Fruit fly (Drosophila melanogaster) whole organism, embryonic: ENCODE results near the gene CG15530.

ENCODE experiments used
- CG10565 ChIP-seq: fragments of 200-800 bp; sonication (Bioruptor generic); optimal IDR thresholded peaks from 3 replicates; lab custom pipeline; 2016; ENCODE audit warnings: missing biosample characterization, mild to moderate bottlenecking, missing genetic modification characterization
- CG10979 ChIP-seq: fragments of 200-800 bp; sonication (Bioruptor generic); optimal IDR thresholded peaks from 2 replicates; lab custom pipeline; 2018; ENCODE audit warnings: missing biosample characterization, mild to moderate bottlenecking, missing genetic modification characterization, moderate library complexity
- CG12391 ChIP-seq: fragments of 200-800 bp; sonication (Bioruptor generic); optimal IDR thresholded peaks from 3 replicates; lab custom pipeline; 2018; ENCODE audit warnings: missing biosample characterization, mild to moderate bottlenecking, missing genetic modification characterization, moderate library complexity
- CG13894 ChIP-seq: fragments of 200-800 bp; sonication (Bioruptor generic); optimal IDR thresholded peaks from 3 replicates; lab custom pipeline; 2018; ENCODE audit warnings: missing biosample characterization, mild to moderate bottlenecking, missing genetic modification characterization, moderate library complexity
- CG14014 ChIP-seq: fragments of 200-800 bp; sonication (Bioruptor generic); IDR thresholded peaks from 2 replicates; pipeline ENCODE4 v1.3.6; 2022; ENCODE audit warnings: missing biosample characterization, missing genetic modification characterization
- CG14710 ChIP-seq: fragments of 200-800 bp; sonication (Bioruptor generic); optimal IDR thresholded peaks from 3 replicates; lab custom pipeline; 2019; ENCODE audit warnings: missing biosample characterization, mild to moderate bottlenecking, missing genetic modification characterization, moderate library complexity
- CG1603 ChIP-seq: fragments of 200-800 bp; sonication (Bioruptor generic); optimal IDR thresholded peaks from 2 replicates; lab custom pipeline; 2019; ENCODE audit warnings: missing biosample characterization, mild to moderate bottlenecking, missing genetic modification characterization, moderate library complexity
- CG18619 ChIP-seq: fragments of 200-800 bp; sonication (Bioruptor generic); optimal IDR thresholded peaks from 3 replicates; lab custom pipeline; 2017; ENCODE audit warnings: missing biosample characterization, mild to moderate bottlenecking, missing genetic modification characterization
- CG31388 ChIP-seq: fragments of 200-800 bp; sonication (Bioruptor generic); optimal IDR thresholded peaks from 2 replicates; lab custom pipeline; 2016; ENCODE audit warnings: missing biosample characterization, missing genetic modification characterization
- CG31441 ChIP-seq: fragments of 200-800 bp; sonication (Bioruptor generic); IDR thresholded peaks from 2 replicates; pipeline ENCODE4 v1.3.6; 2022; ENCODE audit warnings: missing biosample characterization, missing genetic modification characterization
- CG32767 ChIP-seq: fragments of 200-800 bp; sonication (Bioruptor generic); IDR thresholded peaks from 2 replicates; pipeline ENCODE4 v1.3.6; 2022; ENCODE audit warnings: missing biosample characterization, missing genetic modification characterization
- CG4424 ChIP-seq: fragments of 200-800 bp; sonication (Bioruptor generic); optimal IDR thresholded peaks from 3 replicates; lab custom pipeline; 2016; ENCODE audit warnings: missing biosample characterization, missing genetic modification characterization
- CG6254 ChIP-seq: fragments of 200-800 bp; sonication (Bioruptor generic); optimal IDR thresholded peaks from 3 replicates; lab custom pipeline; 2017; ENCODE audit warnings: mild to moderate bottlenecking, missing biosample characterization, missing genetic modification reagents, missing genetic modification characterization
- CG6813 ChIP-seq: fragments of 200-800 bp; sonication (Bioruptor generic); optimal IDR thresholded peaks from 2 replicates; lab custom pipeline; 2017; ENCODE audit warnings: missing biosample characterization, missing genetic modification characterization, mild to moderate bottlenecking, moderate library complexity, missing genetic modification reagents
- CG7786 ChIP-seq: fragments of 200-800 bp; sonication (Bioruptor generic); optimal IDR thresholded peaks from 2 replicates; lab custom pipeline; 2016; ENCODE audit warnings: missing biosample characterization, missing genetic modification characterization
- CG8924 ChIP-seq: fragments of 200-800 bp; optimal IDR thresholded peaks from 3 replicates; lab custom pipeline; 2019; ENCODE audit warnings: missing biosample characterization, mild to moderate bottlenecking, missing genetic modification characterization, moderate library complexity
- CG9437 ChIP-seq: fragments of 200-800 bp; sonication (Bioruptor generic); optimal IDR thresholded peaks from 2 replicates; lab custom pipeline; 2018; ENCODE audit warnings: missing biosample characterization, mild to moderate bottlenecking, missing genetic modification characterization
- CG9876 ChIP-seq: fragments of 200-800 bp; sonication (Bioruptor generic); optimal IDR thresholded peaks from 2 replicates; lab custom pipeline; 2016; ENCODE audit warnings: missing biosample characterization, missing genetic modification characterization
- Dip2 ChIP-seq: fragments of 200-800 bp; sonication (Bioruptor generic); IDR thresholded peaks from 2 replicates; pipeline ENCODE4 v1.3.6; 2022; ENCODE audit warnings: missing biosample characterization, missing genetic modification characterization
- Ets97D ChIP-seq: fragments of 200-800 bp; sonication (Bioruptor generic); optimal IDR thresholded peaks from 3 replicates; lab custom pipeline; 2016; ENCODE audit warnings: missing biosample characterization, missing genetic modification characterization
- Fer1 ChIP-seq: fragments of 200-800 bp; sonication (Bioruptor generic); optimal IDR thresholded peaks from 2 replicates; lab custom pipeline; 2017; ENCODE audit warnings: missing biosample characterization, mild to moderate bottlenecking, missing genetic modification characterization
- Fer3 ChIP-seq: fragments of 200-800 bp; sonication (Bioruptor generic); optimal IDR thresholded peaks from 2 replicates; lab custom pipeline; 2018; ENCODE audit warnings: missing biosample characterization, mild to moderate bottlenecking, missing genetic modification characterization, moderate library complexity
- GATAe ChIP-seq: fragments of 200-800 bp; sonication (Bioruptor generic); conservative IDR thresholded peaks from 2 replicates; pipeline ENCODE4 v1.3.6; 2022; ENCODE audit warnings: missing biosample characterization, missing genetic modification characterization
- Hsf ChIP-seq: fragments of 200-800 bp; sonication (Bioruptor generic); optimal IDR thresholded peaks from 3 replicates; lab custom pipeline; 2016; ENCODE audit warnings: missing biosample characterization, missing genetic modification characterization
- Lpt ChIP-seq: fragments of >200 bp; optimal IDR thresholded peaks from 2 replicates; lab custom pipeline; 2018; ENCODE audit warnings: missing biosample characterization, missing genetic modification characterization
- NC2α ChIP-seq: fragments of 200-800 bp; sonication (Bioruptor generic); optimal IDR thresholded peaks from 2 replicates; lab custom pipeline; 2016; ENCODE audit warnings: missing biosample characterization, missing genetic modification characterization
- NFAT ChIP-seq: fragments of 200-800 bp; sonication (Bioruptor generic); IDR thresholded peaks from 2 replicates; pipeline ENCODE4 v1.3.6; 2022; ENCODE audit warnings: missing biosample characterization, missing genetic modification characterization
- YL-1 ChIP-seq: fragments of 200-800 bp; sonication (Bioruptor generic); optimal IDR thresholded peaks from 3 replicates; lab custom pipeline; 2017; ENCODE audit warnings: missing biosample characterization, mild to moderate bottlenecking, missing genetic modification characterization
- ap ChIP-seq: fragments of 200-800 bp; sonication (Bioruptor generic); IDR thresholded peaks from 2 replicates; pipeline ENCODE4 v1.3.6; 2022; ENCODE audit warnings: missing biosample characterization, missing genetic modification characterization
- bab2 ChIP-seq: fragments of 200-800 bp; sonication (Bioruptor generic); optimal IDR thresholded peaks from 2 replicates; lab custom pipeline; 2016; ENCODE audit warnings: missing biosample characterization, missing genetic modification characterization
- cad ChIP-seq: fragments of >200 bp; optimal IDR thresholded peaks from 2 replicates; lab custom pipeline; 2017; ENCODE audit warnings: missing biosample characterization, missing genetic modification characterization
- cato ChIP-seq: fragments of 200-800 bp; sonication (Bioruptor generic); optimal IDR thresholded peaks from 2 replicates; lab custom pipeline; 2016; ENCODE audit warnings: missing biosample characterization, missing genetic modification characterization, borderline replicate concordance
- crp ChIP-seq, 2 experiments: fragments of 200-800 bp; sonication (Bioruptor generic); optimal IDR thresholded peaks; 2 replicates in 1 of 2; 3 replicates in 1 of 2; lab custom pipeline; 2017; ENCODE audit warnings: missing biosample characterization in 2 of 2, missing genetic modification characterization in 2 of 2, mild to moderate bottlenecking in 1 of 2, moderate library complexity in 1 of 2
- fd102C ChIP-seq: fragments of 200-800 bp; sonication (Bioruptor generic); optimal IDR thresholded peaks from 2 replicates; lab custom pipeline; 2018; ENCODE audit warnings: missing biosample characterization, mild to moderate bottlenecking, missing genetic modification characterization, moderate library complexity
- fu2 ChIP-seq: fragments of 200-800 bp; sonication (Bioruptor generic); optimal IDR thresholded peaks from 2 replicates; lab custom pipeline; 2016; ENCODE audit warnings: missing biosample characterization, missing genetic modification characterization
- gce ChIP-seq: fragments of 200-800 bp; sonication (Bioruptor generic); IDR thresholded peaks from 3 replicates; pipeline ENCODE4 v1.3.6; 2022; ENCODE audit warnings: missing biosample characterization, missing genetic modification characterization
- gt ChIP-seq: fragments of 200-800 bp; sonication (Bioruptor generic); IDR thresholded peaks from 2 replicates; pipeline ENCODE4 v1.3.6; 2022; ENCODE audit warnings: missing biosample characterization, missing genetic modification characterization
- klu ChIP-seq: fragments of 200-800 bp; sonication (Bioruptor generic); IDR thresholded peaks from 2 replicates; pipeline ENCODE4 v1.3.6; 2022; ENCODE audit warnings: missing biosample characterization, missing genetic modification characterization
- knrl ChIP-seq: fragments of 200-800 bp; sonication (Bioruptor generic); IDR thresholded peaks from 3 replicates; pipeline ENCODE4 v1.3.6; 2022; ENCODE audit warnings: missing biosample characterization, missing genetic modification characterization; ENCODE audit not compliant: partially characterized antibody
- mam ChIP-seq: fragments of 200-800 bp; sonication (Bioruptor generic); optimal IDR thresholded peaks from 3 replicates; lab custom pipeline; 2016; ENCODE audit warnings: missing biosample characterization, missing genetic modification characterization
- mirr ChIP-seq: fragments of 200-800 bp; sonication (Bioruptor generic); optimal IDR thresholded peaks from 3 replicates; lab custom pipeline; 2018; ENCODE audit warnings: missing biosample characterization, mild to moderate bottlenecking, missing genetic modification characterization
- nmo ChIP-seq: fragments of 200-800 bp; sonication (Bioruptor generic); optimal IDR thresholded peaks from 2 replicates; lab custom pipeline; 2018; ENCODE audit warnings: missing biosample characterization, mild to moderate bottlenecking, missing genetic modification characterization, moderate library complexity
- pho ChIP-seq: fragments of 200-800 bp; sonication (Bioruptor generic); optimal IDR thresholded peaks from 2 replicates; lab custom pipeline; 2016; ENCODE audit warnings: missing biosample characterization, missing genetic modification characterization
- pros ChIP-seq: fragments of 200-800 bp; sonication (Bioruptor generic); optimal IDR thresholded peaks from 3 replicates; lab custom pipeline; 2019; ENCODE audit warnings: missing biosample characterization, mild to moderate bottlenecking, missing genetic modification characterization, moderate library complexity
- pzg ChIP-seq: fragments of 200-800 bp; sonication (Bioruptor generic); optimal IDR thresholded peaks from 3 replicates; lab custom pipeline; 2018; ENCODE audit warnings: missing biosample characterization, mild to moderate bottlenecking, missing genetic modification characterization, moderate library complexity
- repo ChIP-seq: fragments of 200-800 bp; sonication (Bioruptor generic); optimal IDR thresholded peaks from 2 replicates; lab custom pipeline; 2016; ENCODE audit warnings: missing biosample characterization, missing genetic modification characterization
- scrt ChIP-seq: fragments of 200-800 bp; sonication (Bioruptor generic); optimal IDR thresholded peaks from 2 replicates; lab custom pipeline; 2018; ENCODE audit warnings: missing biosample characterization, mild to moderate bottlenecking, missing genetic modification characterization, moderate library complexity
- sob ChIP-seq: fragments of 200-800 bp; sonication (Bioruptor generic); IDR thresholded peaks from 2 replicates; pipeline ENCODE4 v1.3.6; 2022; ENCODE audit warnings: missing biosample characterization, missing genetic modification characterization
- tup ChIP-seq: fragments of 200-800 bp; sonication (Bioruptor generic); optimal IDR thresholded peaks from 2 replicates; lab custom pipeline; 2016; ENCODE audit warnings: missing biosample characterization, mild to moderate bottlenecking, missing genetic modification characterization, moderate library complexity
- unc-4 ChIP-seq: fragments of 200-800 bp; sonication (Bioruptor generic); IDR thresholded peaks from 2 replicates; pipeline ENCODE4 v1.3.6; 2022; ENCODE audit warnings: missing biosample characterization, missing genetic modification characterization; ENCODE audit not compliant: partially characterized antibody
- vvl ChIP-seq: fragments of 200-800 bp; sonication (Bioruptor generic); IDR thresholded peaks from 2 replicates; pipeline ENCODE4 v1.3.6; 2022; ENCODE audit warnings: missing biosample characterization, missing genetic modification characterization
- wdn ChIP-seq: fragments of 200-800 bp; sonication (Bioruptor generic); IDR thresholded peaks from 2 replicates; pipeline ENCODE4 v1.3.6; 2022; ENCODE audit warnings: missing biosample characterization, missing genetic modification characterization

The CG15530 gene

dm6 chr3R:30222236-30222635 lies 44.6 kb downstream of the CG15530 start (continued):
- TF ChIP-seq CG9876 (GFP tag; lab: Kevin White, UChicago) (no peak), repo (GFP tag; lab: Kevin White, UChicago) (no peak), klu (GFP tag; lab: Robert Waterston, UW) (no peak), Hsf (GFP tag; lab: Kevin White, UChicago) (peak; percentile 3), mirr (GFP tag; lab: Kevin White, UChicago) (no peak), Lpt (GFP tag; lab: Kevin White, UChicago) (no peak), pzg (no peak), gt (GFP tag; lab: Robert Waterston, UW) (no peak), Dip2 (GFP tag; lab: Robert Waterston, UW) (no peak), pho (no peak), ap (no peak), fd102C (no peak), fu2 (GFP tag; lab: Kevin White, UChicago) (no peak), cad (GFP tag; lab: Kevin White, UChicago) (no peak), CG18619 (GFP tag; lab: Kevin White, UChicago) (no peak), NC2α (GFP tag; lab: Kevin White, UChicago) (no peak), CG14014 (GFP tag; lab: Robert Waterston, UW) (peak; percentile 19; the same call in 1 of the 2 replicates), knrl (GFP tag; lab: Robert Waterston, UW) (no peak), bab2 (GFP tag; lab: Kevin White, UChicago) (no peak), CG12391 (tag; lab: Kevin White, UChicago) (peak; percentile 61), nmo (GFP tag; lab: Kevin White, UChicago) (peak; percentile 12), NFAT (no peak), sob (GFP tag; lab: Robert Waterston, UW) (no peak), Fer3 (tag; lab: Kevin White, UChicago) (no peak), unc-4 (GFP tag; lab: Robert Waterston, UW) (no peak), CG13894 (no peak), CG31388 (GFP tag; lab: Kevin White, UChicago) (no peak), CG32767 (no peak), CG6254 (GFP tag; lab: Kevin White, UChicago) (no peak), CG8924 (tag; lab: Kevin White, UChicago) (no peak), CG4424 (GFP tag; lab: Kevin White, UChicago) (no peak), vvl (GFP tag; lab: Robert Waterston, UW) (peak; percentile 46; the same call in 1 of the 2 replicates), Ets97D (GFP tag; lab: Kevin White, UChicago) (no peak), CG6813 (GFP tag; lab: Kevin White, UChicago) (no peak), tup (GFP tag; lab: Kevin White, UChicago) (no peak), Fer1 (GFP tag; lab: Kevin White, UChicago) (no peak), scrt (no peak), CG10979 (peak; percentile 57), CG31441 (GFP tag; lab: Robert Waterston, UW) (peak; percentile 44), mam (no peak), CG14710 (tag; lab: Kevin White, UChicago) (no peak), CG1603 (tag; lab: Kevin White, UChicago) (no peak), crp (GFP tag; optimal IDR thresholded peaks at IDR 0.05; lab: Kevin White, UChicago) (no peak), gce (GFP tag; lab: Robert Waterston, UW) (no peak), CG7786 (GFP tag; lab: Kevin White, UChicago) (no peak), GATAe (GFP tag; lab: Robert Waterston, UW) (no peak), pros (GFP tag; lab: Kevin White, UChicago) (no peak), CG9437 (GFP tag; lab: Kevin White, UChicago) (no peak), CG10565 (no peak), cato (GFP tag; lab: Kevin White, UChicago) (no peak), wdn (GFP tag; lab: Robert Waterston, UW) (no peak), YL-1 (no peak)
